Worm (Caenorhabditis elegans) whole organism, late embryonic: ENCODE results near the gene T06A1.5.

Source experiments
- C08G9.2 ChIP-seq: sonication (generic microtip); optimal IDR thresholded peaks from 2 replicates; lab custom pipeline; 2016; ENCODE audit warnings: mild to moderate bottlenecking, missing genetic modification characterization, moderate library complexity, missing compliant biosample characterization
- K09A11.1 ChIP-seq: sonication (generic microtip); optimal IDR thresholded peaks from 2 replicates; lab custom pipeline; 2017; ENCODE audit warnings: antibody characterized with exemption, mild to moderate bottlenecking, missing genetic modification characterization, missing compliant biosample characterization; ENCODE audit not compliant: insufficient read depth
- T23F11.4 ChIP-seq: fragments of 200-800 bp; sonication (Bioruptor generic); optimal IDR thresholded peaks from 2 replicates; lab custom pipeline; 2018; ENCODE audit warnings: mild to moderate bottlenecking, missing genetic modification characterization, missing compliant biosample characterization
- Y22D7AL.16 ChIP-seq: sonication (generic microtip); optimal IDR thresholded peaks from 2 replicates; lab custom pipeline; 2016; ENCODE audit warnings: missing genetic modification characterization, missing compliant biosample characterization
- ahr-1 ChIP-seq: sonication (generic microtip); optimal IDR thresholded peaks from 2 replicates; lab custom pipeline; 2016; ENCODE audit warnings: missing genetic modification characterization, missing compliant biosample characterization
- ama-1 ChIP-seq: fragments of 150-350 bp; optimal IDR thresholded peaks from 2 replicates; lab custom pipeline; 2014
- ceh-14 ChIP-seq: sonication (generic microtip); optimal IDR thresholded peaks from 2 replicates; lab custom pipeline; 2016; ENCODE audit warnings: missing genotype, missing genetic modification characterization, missing compliant biosample characterization
- ceh-18 ChIP-seq: sonication (generic microtip); optimal IDR thresholded peaks from 2 replicates; lab custom pipeline; 2016; ENCODE audit warnings: missing genetic modification characterization, missing compliant biosample characterization
- ceh-24 ChIP-seq: sonication (generic microtip); optimal IDR thresholded peaks from 2 replicates; lab custom pipeline; 2016; ENCODE audit warnings: mild to moderate bottlenecking, missing genetic modification characterization, missing compliant biosample characterization
- ceh-30 ChIP-seq: fragments of 150-350 bp; optimal IDR thresholded peaks from 2 replicates; lab custom pipeline; 2014; ENCODE audit warnings: missing biosample characterization, missing genetic modification characterization
- ceh-31 ChIP-seq: sonication (generic microtip); optimal IDR thresholded peaks from 2 replicates; lab custom pipeline; 2016; ENCODE audit warnings: missing genetic modification characterization, missing compliant biosample characterization
- ceh-34 ChIP-seq: sonication (generic microtip); optimal IDR thresholded peaks from 2 replicates; lab custom pipeline; 2016; ENCODE audit warnings: mild to moderate bottlenecking, missing genetic modification characterization, missing compliant biosample characterization
- ceh-45 ChIP-seq: fragments of 200-800 bp; sonication (Bioruptor generic); IDR thresholded peaks from 2 replicates; pipeline ENCODE4 v1.3.6; 2022; ENCODE audit warnings: missing genetic modification reagents, missing genetic modification characterization, missing compliant biosample characterization
- ceh-48 ChIP-seq: sonication (generic microtip); optimal IDR thresholded peaks from 2 replicates; lab custom pipeline; 2016; ENCODE audit warnings: missing genetic modification characterization, inconsistent platforms, missing compliant biosample characterization
- ceh-6 ChIP-seq: fragments of 200-800 bp; sonication (Bioruptor generic); optimal IDR thresholded peaks from 2 replicates; lab custom pipeline; 2018; ENCODE audit warnings: mild to moderate bottlenecking, missing genetic modification characterization, missing compliant biosample characterization
- ceh-9 ChIP-seq: sonication (generic microtip); optimal IDR thresholded peaks from 2 replicates; lab custom pipeline; 2016; ENCODE audit warnings: mild to moderate bottlenecking, missing genetic modification characterization, inconsistent platforms, missing compliant biosample characterization
- dmd-4 ChIP-seq: sonication (generic microtip); optimal IDR thresholded peaks from 2 replicates; lab custom pipeline; 2016; ENCODE audit warnings: borderline replicate concordance, missing genetic modification characterization, missing compliant biosample characterization
- ets-4 ChIP-seq: sonication (generic microtip); optimal IDR thresholded peaks from 2 replicates; lab custom pipeline; 2016; ENCODE audit warnings: missing genetic modification characterization, missing compliant biosample characterization
- fax-1 ChIP-seq: sonication (generic microtip); optimal IDR thresholded peaks from 2 replicates; lab custom pipeline; 2016; ENCODE audit warnings: missing genotype, missing genetic modification characterization, missing compliant biosample characterization
- fkh-10 ChIP-seq: fragments of 150-350 bp; optimal IDR thresholded peaks from 2 replicates; lab custom pipeline; 2014; ENCODE audit warnings: missing biosample characterization, missing genetic modification reagents, missing genetic modification characterization
- fkh-6 ChIP-seq: sonication (generic microtip); optimal IDR thresholded peaks from 2 replicates; lab custom pipeline; 2016; ENCODE audit warnings: missing genetic modification characterization, missing compliant biosample characterization
- gmeb-2 ChIP-seq: sonication (generic microtip); optimal IDR thresholded peaks from 2 replicates; lab custom pipeline; 2016; ENCODE audit warnings: missing genetic modification characterization, inconsistent platforms, missing compliant biosample characterization
- hlh-13 ChIP-seq: fragments of 200-800 bp; sonication (Bioruptor generic); optimal IDR thresholded peaks from 2 replicates; lab custom pipeline; 2018; ENCODE audit warnings: mild to moderate bottlenecking, missing genetic modification characterization, missing compliant biosample characterization
- hlh-15 ChIP-seq: sonication (generic microtip); optimal IDR thresholded peaks from 2 replicates; lab custom pipeline; 2016; ENCODE audit warnings: missing genetic modification characterization, missing compliant biosample characterization
- hlh-6 ChIP-seq: sonication (generic microtip); optimal IDR thresholded peaks from 2 replicates; lab custom pipeline; 2016; ENCODE audit warnings: missing genotype, missing genetic modification characterization, missing compliant biosample characterization
- hlh-8 ChIP-seq: sonication (generic microtip); optimal IDR thresholded peaks from 2 replicates; lab custom pipeline; 2016; ENCODE audit warnings: missing genotype, missing genetic modification characterization, missing compliant biosample characterization
- lim-6 ChIP-seq: sonication (generic microtip); optimal IDR thresholded peaks from 2 replicates; lab custom pipeline; 2016; ENCODE audit warnings: missing genetic modification characterization, missing compliant biosample characterization
- lin-11 ChIP-seq: fragments of 200-800 bp; sonication (Bioruptor generic); optimal IDR thresholded peaks from 2 replicates; lab custom pipeline; 2018; ENCODE audit warnings: mild to moderate bottlenecking, missing genetic modification characterization, missing compliant biosample characterization
- nfya-1 ChIP-seq: sonication (generic microtip); optimal IDR thresholded peaks from 2 replicates; lab custom pipeline; 2017; ENCODE audit warnings: missing genetic modification characterization, mild to moderate bottlenecking, missing compliant biosample characterization, antibody characterized with exemption, moderate library complexity
- nhr-11 ChIP-seq: fragments of 150-350 bp; optimal IDR thresholded peaks from 2 replicates; lab custom pipeline; 2014; ENCODE audit warnings: missing biosample characterization, missing genetic modification characterization
- npax-4 ChIP-seq: sonication (generic microtip); optimal IDR thresholded peaks from 2 replicates; lab custom pipeline; 2016; ENCODE audit warnings: missing genetic modification characterization, missing compliant biosample characterization
- odd-2 ChIP-seq: sonication (generic microtip); optimal IDR thresholded peaks from 2 replicates; lab custom pipeline; 2017; ENCODE audit warnings: antibody characterized with exemption, mild to moderate bottlenecking, missing genetic modification characterization, missing compliant biosample characterization
- pag-3 ChIP-seq: sonication (generic microtip); optimal IDR thresholded peaks from 2 replicates; lab custom pipeline; 2016; ENCODE audit warnings: missing compliant biosample characterization, missing genetic modification characterization, borderline replicate concordance
- pha-2 ChIP-seq: sonication (generic microtip); optimal IDR thresholded peaks from 2 replicates; lab custom pipeline; 2017; ENCODE audit warnings: mild to moderate bottlenecking, missing genetic modification characterization, missing compliant biosample characterization
- pqm-1 ChIP-seq: sonication (generic microtip); optimal IDR thresholded peaks from 2 replicates; lab custom pipeline; 2016; ENCODE audit warnings: missing genetic modification characterization, missing compliant biosample characterization
- ref-2 ChIP-seq: sonication (generic microtip); optimal IDR thresholded peaks from 2 replicates; lab custom pipeline; 2016; ENCODE audit warnings: missing genetic modification characterization, missing compliant biosample characterization
- rnt-1 ChIP-seq: sonication (generic microtip); optimal IDR thresholded peaks from 2 replicates; lab custom pipeline; 2016; ENCODE audit warnings: missing genetic modification characterization, missing compliant biosample characterization
- sdc-2 ChIP-seq: sonication (generic microtip); optimal IDR thresholded peaks from 2 replicates; lab custom pipeline; 2016; ENCODE audit warnings: missing genotype, missing genetic modification characterization, missing compliant biosample characterization
- sox-4 ChIP-seq: sonication (generic microtip); optimal IDR thresholded peaks from 2 replicates; lab custom pipeline; 2017; ENCODE audit warnings: mild to moderate bottlenecking, missing genetic modification characterization, inconsistent platforms, missing compliant biosample characterization
- syd-9 ChIP-seq: sonication (generic microtip); optimal IDR thresholded peaks from 2 replicates; lab custom pipeline; 2016; ENCODE audit warnings: mild to moderate bottlenecking, missing genetic modification characterization, moderate library complexity, missing compliant biosample characterization
- tbx-2 ChIP-seq: sonication (generic microtip); optimal IDR thresholded peaks from 2 replicates; lab custom pipeline; 2016; ENCODE audit warnings: missing genetic modification characterization, missing compliant biosample characterization
- tbx-7 ChIP-seq: sonication (generic microtip); optimal IDR thresholded peaks from 2 replicates; lab custom pipeline; 2016; ENCODE audit warnings: missing genotype, missing genetic modification characterization, missing compliant biosample characterization
- ttx-3 ChIP-seq: sonication (generic microtip); optimal IDR thresholded peaks from 2 replicates; lab custom pipeline; 2016; ENCODE audit warnings: missing genetic modification reagents, missing genetic modification characterization, missing compliant biosample characterization
- unc-3 ChIP-seq, 2 experiments: fragments of 200-800 bp in 1 of 2; sonication (Bioruptor generic) in 1 of 2; sonication (generic microtip) in 1 of 2; conservative IDR thresholded peaks in 1 of 2; optimal IDR thresholded peaks in 1 of 2; 2 replicates each; pipeline versions ENCODE4 v1.3.6 to Lab custom; 2016 to 2022; ENCODE audit warnings: missing compliant biosample characterization in 2 of 2, missing genetic modification characterization in 2 of 2, missing genetic modification reagents in 1 of 2
- unc-42 ChIP-seq: sonication (generic microtip); optimal IDR thresholded peaks from 2 replicates; lab custom pipeline; 2016; ENCODE audit warnings: missing genotype, missing genetic modification characterization, missing compliant biosample characterization
- unc-86 ChIP-seq: sonication (generic microtip); optimal IDR thresholded peaks from 2 replicates; lab custom pipeline; 2016; ENCODE audit warnings: missing genetic modification characterization, missing compliant biosample characterization
- zip-5 ChIP-seq: sonication (generic microtip); optimal IDR thresholded peaks from 2 replicates; lab custom pipeline; 2016; ENCODE audit warnings: missing genetic modification characterization, missing compliant biosample characterization
- ztf-16 ChIP-seq: sonication (generic microtip); optimal IDR thresholded peaks from 2 replicates; lab custom pipeline; 2017; ENCODE audit warnings: missing genetic modification characterization, missing compliant biosample characterization

The T06A1.5 gene

ce11 chrV:1969228-1969627, 42.2 kb downstream of the T06A1.5 start, which contains the start of gene acs-3:
acs-3 (plus strand) TSS chrV:1969528.
- TF ChIP-seq pqm-1 (tag; lab: Kevin White, UChicago): no peak
- no peak for TF ChIP-seq hlh-6 (tag; lab: Kevin White, UChicago)
- no peak for TF ChIP-seq nfya-1 (tag; lab: Kevin White, UChicago)
- TF ChIP-seq C08G9.2: no peak
- no peak for TF ChIP-seq dmd-4 (tag; lab: Kevin White, UChicago)
- TF ChIP-seq tbx-7 (tag; lab: Kevin White, UChicago): no peak
- TF ChIP-seq ceh-14 (tag; lab: Kevin White, UChicago): no peak
- TF ChIP-seq ceh-34: no peak
- TF ChIP-seq sdc-2 (tag; lab: Kevin White, UChicago): no peak
- no peak for TF ChIP-seq rnt-1
- no peak for TF ChIP-seq K09A11.1
- no peak for TF ChIP-seq fkh-6 (tag; lab: Kevin White, UChicago)
- TF ChIP-seq pag-3 (tag; lab: Kevin White, UChicago): no peak
- no peak for TF ChIP-seq T23F11.4
- TF ChIP-seq npax-4 (tag; lab: Kevin White, UChicago): no peak
- no peak for TF ChIP-seq syd-9
- no peak for TF ChIP-seq ceh-6
- TF ChIP-seq ceh-31 (tag; lab: Kevin White, UChicago): no peak
- TF ChIP-seq zip-5: no peak
- no peak for TF ChIP-seq ref-2 (tag; lab: Kevin White, UChicago)

- no peak for TF ChIP-seq lim-6 (tag; lab: Kevin White, UChicago)
- no peak for TF ChIP-seq tbx-7 (tag; lab: Kevin White, UChicago)
- TF ChIP-seq ttx-3 (tag; lab: Kevin White, UChicago): no peak
- no peak for TF ChIP-seq ceh-45 (GFP tag; lab: Robert Waterston, UW)
- TF ChIP-seq gmeb-2 (tag; lab: Kevin White, UChicago): no peak
- TF ChIP-seq ceh-24 (tag; lab: Kevin White, UChicago): no peak
- no peak for TF ChIP-seq ceh-18 (tag; lab: Kevin White, UChicago)
- TF ChIP-seq hlh-15: no peak
- no peak for TF ChIP-seq fkh-10
- TF ChIP-seq odd-2: no peak
- TF ChIP-seq ceh-48: no peak
- no peak for TF ChIP-seq hlh-8
- TF ChIP-seq Y22D7AL.16 (tag; lab: Kevin White, UChicago): no peak
Measured at ce11 chrV:1969690-1970089, 42.7 kb downstream of the T06A1.5 start.

- TF ChIP-seq ceh-9 (tag; lab: Kevin White, UChicago): no peak
- TF ChIP-seq ceh-24 (tag; lab: Kevin White, UChicago): no peak
- TF ChIP-seq nhr-11 (tag; lab: Kevin White, UChicago): no peak
- TF ChIP-seq fax-1: no peak
- TF ChIP-seq sdc-2 (tag; lab: Kevin White, UChicago): no peak
- TF ChIP-seq nfya-1 (tag; lab: Kevin White, UChicago): no peak
- TF ChIP-seq sox-4: no peak
- no peak for TF ChIP-seq hlh-13
- TF ChIP-seq unc-86 (tag; lab: Kevin White, UChicago): no peak
- no peak for TF ChIP-seq K09A11.1
- no peak for TF ChIP-seq unc-42
Measured at ce11 chrV:1975049-1975448, 48.0 kb downstream of the T06A1.5 start, which contains the start of gene fbxa-201. fbxa-201 (plus strand) TSS chrV:1975349.

ce11 chrV:1978968-1979367, 51.9 kb downstream of the T06A1.5 start, which contains the start of gene T08B1.4:
T08B1.4 (plus strand) TSS chrV:1979268.
- TF ChIP-seq gmeb-2 (tag; lab: Kevin White, UChicago) (no peak), unc-3 (GFP tag; conservative IDR thresholded peaks at IDR 0.05; lab: Robert Waterston, UW) (no peak), unc-3 (tag; optimal IDR thresholded peaks at IDR 0.05; lab: Kevin White, UChicago) (no peak), ets-4 (tag; lab: Kevin White, UChicago) (no peak), ttx-3 (tag; lab: Kevin White, UChicago) (no peak), dmd-4 (tag; lab: Kevin White, UChicago) (no peak), ceh-30 (tag; lab: Kevin White, UChicago) (no peak), ceh-31 (tag; lab: Kevin White, UChicago) (no peak), odd-2 (no peak), lin-11 (tag; lab: Kevin White, UChicago) (no peak), unc-86 (tag; lab: Kevin White, UChicago) (no peak), tbx-2 (tag; lab: Kevin White, UChicago) (no peak), unc-42 (no peak), ahr-1 (tag; lab: Kevin White, UChicago) (no peak), syd-9 (no peak), ama-1 (no peak), ztf-16 (tag; lab: Kevin White, UChicago) (no peak), pha-2 (tag; lab: Kevin White, UChicago) (no peak)
